Worm (Caenorhabditis elegans): Measurements from ENCODE around the gene lsm-4.

- peak; percentile 67 for TF ChIP-seq snpc-4 (tag; optimal IDR thresholded peaks at IDR 0.05)
- TF ChIP-seq fkh-10 (GFP tag; optimal IDR thresholded peaks at IDR 0.05), result no peak
- TF ChIP-seq ceh-9 (tag; optimal IDR thresholded peaks at IDR 0.05), result no peak
- TF ChIP-seq unc-39 (tag; optimal IDR thresholded peaks at IDR 0.05), result no peak
- TF ChIP-seq egl-27 (tag; optimal IDR thresholded peaks at IDR 0.05), result no peak
- TF ChIP-seq elt-1 (tag; optimal IDR thresholded peaks at IDR 0.05), result no peak
- TF ChIP-seq pqm-1 (tag; optimal IDR thresholded peaks at IDR 0.05), result no peak
- TF ChIP-seq jun-1 (tag; optimal IDR thresholded peaks at IDR 0.05), result no peak
- TF ChIP-seq ZK546.5 (tag; optimal IDR thresholded peaks at IDR 0.05), result no peak
These were observed 21.0 kb downstream of the lsm-4 start for ce11 chrII:7231951-7232350.
